Fruit fly (Drosophila melanogaster) whole organism, embryonic: ENCODE measurements around the gene Stat92E.

Source experiments
- Antp ChIP-seq: fragments of 200-800 bp; sonication (Bioruptor generic); optimal IDR thresholded peaks from 3 replicates; lab custom pipeline; 2016; ENCODE audit warnings: missing biosample characterization, missing genetic modification characterization
- Atf-2 ChIP-seq: fragments of 200-800 bp; sonication (Bioruptor generic); optimal IDR thresholded peaks from 2 replicates; lab custom pipeline; 2016; ENCODE audit warnings: missing biosample characterization, missing genetic modification characterization
- Bgb ChIP-seq: fragments of 200-800 bp; sonication (Bioruptor generic); IDR thresholded peaks from 2 replicates; pipeline ENCODE4 v1.3.6; 2022; ENCODE audit warnings: missing biosample characterization, missing genetic modification characterization; ENCODE audit not compliant: partially characterized antibody
- BtbVII ChIP-seq: fragments of 200-800 bp; sonication (Bioruptor generic); optimal IDR thresholded peaks from 3 replicates; lab custom pipeline; 2017; ENCODE audit warnings: missing biosample characterization, mild to moderate bottlenecking, missing genetic modification characterization
- C15 ChIP-seq: fragments of 200-800 bp; sonication (Bioruptor generic); IDR thresholded peaks from 3 replicates; pipeline ENCODE4 v1.3.6; 2022; ENCODE audit warnings: missing biosample characterization, missing genetic modification characterization
- CG10431 ChIP-seq: fragments of 200-800 bp; sonication (Bioruptor generic); optimal IDR thresholded peaks from 3 replicates; lab custom pipeline; 2018; ENCODE audit warnings: missing biosample characterization, mild to moderate bottlenecking, missing genetic modification characterization
- CG10462 ChIP-seq: fragments of 200-800 bp; sonication (Bioruptor generic); optimal IDR thresholded peaks from 2 replicates; lab custom pipeline; 2016; ENCODE audit warnings: missing biosample characterization, missing genetic modification characterization
- CG10543 ChIP-seq: fragments of 200-800 bp; sonication (Bioruptor generic); optimal IDR thresholded peaks from 3 replicates; lab custom pipeline; 2017; ENCODE audit warnings: missing biosample characterization, mild to moderate bottlenecking, missing genetic modification characterization, moderate library complexity
- CG11093 ChIP-seq: fragments of 200-800 bp; sonication (Bioruptor generic); IDR thresholded peaks from 3 replicates; pipeline ENCODE4 v1.3.6; 2022; ENCODE audit warnings: missing biosample characterization, missing genetic modification characterization
- CG11560 ChIP-seq: fragments of 200-800 bp; sonication (Bioruptor generic); IDR thresholded peaks from 3 replicates; pipeline ENCODE4 v1.3.6; 2022; ENCODE audit warnings: missing biosample characterization, missing genetic modification characterization
- CG12071 ChIP-seq: fragments of 200-800 bp; sonication (Bioruptor generic); optimal IDR thresholded peaks from 3 replicates; lab custom pipeline; 2018; ENCODE audit warnings: missing biosample characterization, mild to moderate bottlenecking, missing genetic modification characterization
- CG1602 ChIP-seq: fragments of 200-800 bp; sonication (Bioruptor generic); optimal IDR thresholded peaks from 3 replicates; lab custom pipeline; 2016; ENCODE audit warnings: missing biosample characterization, missing genetic modification characterization
- CG16815 ChIP-seq: fragments of 200-800 bp; sonication (Bioruptor generic); optimal IDR thresholded peaks from 3 replicates; lab custom pipeline; 2017; ENCODE audit warnings: missing biosample characterization, mild to moderate bottlenecking, missing genetic modification characterization
- CG16863 ChIP-seq: fragments of 200-800 bp; sonication (Bioruptor generic); optimal IDR thresholded peaks from 3 replicates; lab custom pipeline; 2016; ENCODE audit warnings: missing biosample characterization, missing genetic modification characterization
- CG18011 ChIP-seq: fragments of 200-800 bp; sonication (Bioruptor generic); optimal IDR thresholded peaks from 2 replicates; lab custom pipeline; 2017; ENCODE audit warnings: missing biosample characterization, missing genetic modification characterization, mild to moderate bottlenecking, moderate library complexity, missing genotype
- CG18619 ChIP-seq: fragments of 200-800 bp; sonication (Bioruptor generic); optimal IDR thresholded peaks from 3 replicates; lab custom pipeline; 2017; ENCODE audit warnings: missing biosample characterization, mild to moderate bottlenecking, missing genetic modification characterization
- CG2712 ChIP-seq: fragments of 200-800 bp; optimal IDR thresholded peaks from 3 replicates; lab custom pipeline; 2019; ENCODE audit warnings: missing biosample characterization, mild to moderate bottlenecking, missing genetic modification characterization, moderate library complexity
- CG3995 ChIP-seq: fragments of 200-800 bp; sonication (Bioruptor generic); optimal IDR thresholded peaks from 3 replicates; lab custom pipeline; 2016; ENCODE audit warnings: missing biosample characterization, missing genetic modification characterization
- CG4424 ChIP-seq: fragments of 200-800 bp; sonication (Bioruptor generic); optimal IDR thresholded peaks from 3 replicates; lab custom pipeline; 2016; ENCODE audit warnings: missing biosample characterization, missing genetic modification characterization
- CG8089 ChIP-seq: fragments of 200-800 bp; sonication (Bioruptor generic); optimal IDR thresholded peaks from 3 replicates; lab custom pipeline; 2016; ENCODE audit warnings: missing biosample characterization, missing genetic modification characterization
- CG9727 ChIP-seq: fragments of 200-800 bp; sonication (Bioruptor generic); optimal IDR thresholded peaks from 3 replicates; lab custom pipeline; 2017; ENCODE audit warnings: missing biosample characterization, mild to moderate bottlenecking, missing genetic modification characterization
- D ChIP-seq, 2 experiments: fragments of 200-800 bp in 1 of 2; fragments of >200 bp in 1 of 2; sonication (Bioruptor generic) in 1 of 2; optimal IDR thresholded peaks; 2 replicates in 1 of 2; 3 replicates in 1 of 2; lab custom pipeline; 2017; ENCODE audit warnings: mild to moderate bottlenecking in 1 of 2, missing biosample characterization in 1 of 2, missing genetic modification characterization in 1 of 2, missing genetic modification reagents in 1 of 2
- D19B ChIP-seq: fragments of 200-800 bp; sonication (Bioruptor generic); optimal IDR thresholded peaks from 2 replicates; lab custom pipeline; 2017; ENCODE audit warnings: missing biosample characterization, mild to moderate bottlenecking, missing genetic modification characterization
- Dek ChIP-seq: fragments of 200-800 bp; sonication (Bioruptor generic); optimal IDR thresholded peaks from 3 replicates; lab custom pipeline; 2019; ENCODE audit warnings: missing biosample characterization, mild to moderate bottlenecking, missing genetic modification characterization, moderate library complexity
- Dll ChIP-seq: fragments of 200-800 bp; sonication (Bioruptor generic); IDR thresholded peaks from 4 replicates; pipeline ENCODE4 v1.3.6; 2022; ENCODE audit warnings: missing biosample characterization, missing genetic modification characterization; ENCODE audit not compliant: partially characterized antibody
- Doc3 ChIP-seq: fragments of 200-800 bp; sonication (Bioruptor generic); IDR thresholded peaks from 3 replicates; pipeline ENCODE4 v1.3.6; 2022; ENCODE audit warnings: missing biosample characterization, missing genetic modification characterization; ENCODE audit not compliant: partially characterized antibody
- ERR ChIP-seq: fragments of 200-800 bp; sonication (Bioruptor generic); optimal IDR thresholded peaks from 2 replicates; lab custom pipeline; 2016; ENCODE audit warnings: missing biosample characterization, missing genetic modification characterization
- Eip74EF ChIP-seq, 2 experiments: fragments of 200-800 bp in 1 of 2; fragments of >200 bp in 1 of 2; sonication (Bioruptor generic) in 1 of 2; optimal IDR thresholded peaks; 2 replicates each; lab custom pipeline; 2017 to 2019; ENCODE audit warnings: missing biosample characterization in 2 of 2, missing genetic modification characterization in 2 of 2, mild to moderate bottlenecking in 1 of 2, moderate library complexity in 1 of 2
- Lim3 ChIP-seq: fragments of 200-800 bp; sonication (Bioruptor generic); IDR thresholded peaks from 2 replicates; pipeline ENCODE4 v1.3.6; 2022; ENCODE audit warnings: missing biosample characterization, missing genetic modification characterization
- Med ChIP-seq: fragments of 200-800 bp; sonication (Bioruptor generic); peaks from one replicate; lab custom pipeline; 2016; ENCODE audit warnings: missing biosample characterization, missing genetic modification characterization, mild to moderate bottlenecking, inconsistent platforms, moderate library complexity
- Optix ChIP-seq: fragments of 200-800 bp; sonication (Bioruptor generic); IDR thresholded peaks from 3 replicates; pipeline ENCODE4 v1.3.6; 2022; ENCODE audit warnings: missing biosample characterization, missing genetic modification characterization
- PHDP ChIP-seq: fragments of 200-800 bp; sonication (Bioruptor generic); optimal IDR thresholded peaks from 3 replicates; lab custom pipeline; 2018; ENCODE audit warnings: missing biosample characterization, mild to moderate bottlenecking, missing genetic modification characterization, moderate library complexity
- Side ChIP-seq: fragments of 200-800 bp; sonication (Bioruptor generic); optimal IDR thresholded peaks from 2 replicates; lab custom pipeline; 2016; ENCODE audit warnings: missing biosample characterization, missing genetic modification characterization
- TFAM ChIP-seq: fragments of 200-800 bp; sonication (Bioruptor generic); optimal IDR thresholded peaks from 2 replicates; lab custom pipeline; 2017; ENCODE audit warnings: missing biosample characterization, missing genetic modification characterization, inconsistent platforms
- abd-A ChIP-seq: fragments of 200-800 bp; sonication (Bioruptor generic); optimal IDR thresholded peaks from 3 replicates; lab custom pipeline; 2019; ENCODE audit warnings: missing biosample characterization, mild to moderate bottlenecking, missing genetic modification characterization, moderate library complexity
- ems ChIP-seq: fragments of 200-800 bp; sonication (Bioruptor generic); optimal IDR thresholded peaks from 3 replicates; lab custom pipeline; 2016; ENCODE audit warnings: missing biosample characterization, missing genetic modification characterization
- eve ChIP-seq, 2 experiments: fragments of >200 bp; optimal IDR thresholded peaks; 2 replicates each; lab custom pipeline; 2017; ENCODE audit warnings: missing biosample characterization in 2 of 2, missing genetic modification characterization in 2 of 2
- gt ChIP-seq: fragments of 200-800 bp; sonication (Bioruptor generic); IDR thresholded peaks from 2 replicates; pipeline ENCODE4 v1.3.6; 2022; ENCODE audit warnings: missing biosample characterization, missing genetic modification characterization
- hbn ChIP-seq: fragments of 200-800 bp; sonication (Bioruptor generic); IDR thresholded peaks from 2 replicates; pipeline ENCODE4 v1.3.6; 2022; ENCODE audit warnings: missing biosample characterization, missing genetic modification characterization; ENCODE audit not compliant: partially characterized antibody
- knrl ChIP-seq: fragments of 200-800 bp; sonication (Bioruptor generic); IDR thresholded peaks from 3 replicates; pipeline ENCODE4 v1.3.6; 2022; ENCODE audit warnings: missing biosample characterization, missing genetic modification characterization; ENCODE audit not compliant: partially characterized antibody
- p53 ChIP-seq: fragments of 200-800 bp; sonication (Bioruptor generic); optimal IDR thresholded peaks from 2 replicates; lab custom pipeline; 2016; ENCODE audit warnings: missing biosample characterization, missing genetic modification characterization
- pan ChIP-seq, 4 experiments: fragments of >200 bp in 3 of 4; fragments of 200-800 bp in 1 of 4; sonication (Bioruptor generic) in 1 of 4; optimal IDR thresholded peaks in 3 of 4; IDR thresholded peaks in 1 of 4; 2 replicates each; pipeline versions ENCODE4 v1.3.6 to Lab custom; 2017 to 2022; ENCODE audit warnings: missing biosample characterization in 2 of 4, missing genetic modification characterization in 2 of 4, mixed read lengths in 1 of 4
- pho ChIP-seq: fragments of 200-800 bp; sonication (Bioruptor generic); optimal IDR thresholded peaks from 2 replicates; lab custom pipeline; 2016; ENCODE audit warnings: missing biosample characterization, missing genetic modification characterization
- phol ChIP-seq: fragments of 200-800 bp; sonication (Bioruptor generic); optimal IDR thresholded peaks from 3 replicates; lab custom pipeline; 2018; ENCODE audit warnings: missing biosample characterization, mild to moderate bottlenecking, missing genetic modification characterization, moderate library complexity
- rib ChIP-seq: fragments of 200-800 bp; sonication (Bioruptor generic); IDR thresholded peaks from 2 replicates; pipeline ENCODE4 v1.3.6; 2022; ENCODE audit warnings: missing biosample characterization, missing genetic modification characterization
- row ChIP-seq: fragments of 200-800 bp; sonication (Bioruptor generic); IDR thresholded peaks from 3 replicates; pipeline ENCODE4 v1.3.6; 2022; ENCODE audit warnings: missing biosample characterization, missing genetic modification characterization
- trem ChIP-seq: fragments of 200-800 bp; optimal IDR thresholded peaks from 3 replicates; lab custom pipeline; 2019; ENCODE audit warnings: missing biosample characterization, mild to moderate bottlenecking, missing genetic modification characterization, moderate library complexity
- vvl ChIP-seq: fragments of 200-800 bp; sonication (Bioruptor generic); IDR thresholded peaks from 2 replicates; pipeline ENCODE4 v1.3.6; 2022; ENCODE audit warnings: missing biosample characterization, missing genetic modification characterization

Stat92E gene

DNA sequence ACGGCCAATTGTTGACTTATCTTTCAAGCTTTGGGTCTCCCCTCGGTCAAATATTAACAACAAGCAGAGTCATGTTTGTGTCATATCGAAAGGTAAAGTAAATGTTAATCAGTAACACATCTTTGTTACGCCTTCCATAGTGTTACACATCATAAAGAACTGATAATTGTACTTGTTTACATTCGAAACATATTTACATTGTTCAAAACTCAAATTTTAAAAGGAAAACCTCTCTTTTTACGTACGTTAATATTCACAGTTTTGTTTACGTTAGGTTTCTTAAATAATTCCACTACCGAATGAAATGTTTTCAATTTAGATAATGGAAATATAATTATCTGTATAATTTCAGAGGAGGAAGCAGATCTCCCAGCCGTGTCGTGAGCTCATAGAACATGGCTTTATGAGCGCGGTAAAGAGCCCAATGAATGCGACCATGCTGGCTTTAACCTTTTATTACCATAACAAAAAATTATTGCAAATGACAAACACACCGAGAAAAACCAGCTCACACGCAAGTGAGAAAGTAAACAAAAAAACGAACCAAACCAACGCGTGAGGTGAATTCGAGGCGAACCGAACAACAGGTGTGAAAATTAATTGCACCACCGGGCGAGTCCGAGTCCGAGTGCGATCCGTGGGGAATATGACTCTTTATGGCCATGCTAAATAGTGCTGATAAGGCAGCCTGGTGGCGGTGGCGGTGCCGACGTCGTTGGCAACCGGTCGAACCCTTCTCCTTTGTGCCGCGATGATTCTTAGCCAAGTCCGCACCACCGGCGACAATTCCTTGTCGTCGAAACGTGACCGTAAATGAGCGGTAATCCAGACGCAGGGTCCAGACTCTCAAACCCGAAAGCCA lies 9.6 kb downstream of the Stat92E start (continued):
- TF ChIP-seq phol (tag; lab: Kevin White, UChicago) (no peak), Antp (GFP tag; lab: Kevin White, UChicago) (no peak), CG8089 (GFP tag; lab: Kevin White, UChicago) (no peak), CG10431 (GFP tag; lab: Kevin White, UChicago) (peak; percentile 3), CG18619 (GFP tag; lab: Kevin White, UChicago) (peak; percentile 33), Doc3 (GFP tag; lab: Robert Waterston, UW) (no peak), eve (GFP tag; optimal IDR thresholded peaks at IDR 0.05; lab: Kevin White, UChicago) (peak in 1 of 2 experiments; percentile 75), C15 (GFP tag; lab: Robert Waterston, UW) (no peak), pan (optimal IDR thresholded peaks at IDR 0.05; lab: Kevin White, UChicago) (no peak), pan (GFP tag; optimal IDR thresholded peaks at IDR 0.05 in 1 of 2, IDR thresholded peaks at IDR 0.05 in 1 of 2) (no peak), CG10543 (peak; percentile 9), Eip74EF (GFP tag; optimal IDR thresholded peaks at IDR 0.05; lab: Kevin White, UChicago) (peak in 1 of 2 experiments; percentile 19), CG18011 (GFP tag; lab: Kevin White, UChicago) (no peak), Lim3 (GFP tag; lab: Robert Waterston, UW) (no peak), Dll (0 out of 4 replicates have a peak, but pooled peaks have one; percentile 11), CG11560 (tag; lab: Robert Waterston, UW) (no peak), row (0 out of 3 replicates have a peak, but pooled peaks have one; percentile 24), CG11093 (GFP tag; lab: Robert Waterston, UW) (no peak), Side (no peak), ems (GFP tag; lab: Kevin White, UChicago) (no peak), CG1602 (GFP tag; lab: Kevin White, UChicago) (peak; percentile 42), CG10462 (no peak), hbn (no peak), vvl (GFP tag; lab: Robert Waterston, UW) (no peak), D19B (GFP tag; lab: Kevin White, UChicago) (no peak), Med (GFP tag; lab: Kevin White, UChicago) (peak; percentile 34), trem (tag; lab: Kevin White, UChicago) (no peak), CG9727 (GFP tag; lab: Kevin White, UChicago) (peak; percentile 73), CG12071 (GFP tag; lab: Kevin White, UChicago) (no peak), abd-A (tag; lab: Kevin White, UChicago) (no peak), Atf-2 (GFP tag; lab: Kevin White, UChicago) (peak; percentile 20), Optix (GFP tag; lab: Robert Waterston, UW) (no peak), Bgb (GFP tag; lab: Robert Waterston, UW) (no peak), CG16815 (GFP tag; lab: Kevin White, UChicago) (no peak), pho (no peak), PHDP (tag; lab: Kevin White, UChicago) (no peak), Dek (tag; lab: Kevin White, UChicago) (peak; percentile 15), D (optimal IDR thresholded peaks at IDR 0.05; lab: Kevin White, UChicago) (no peak), D (GFP tag; optimal IDR thresholded peaks at IDR 0.05; lab: Kevin White, UChicago) (peak; percentile 58), BtbVII (GFP tag; lab: Kevin White, UChicago) (no peak), ERR (GFP tag; lab: Kevin White, UChicago) (no peak), gt (GFP tag; lab: Robert Waterston, UW) (no peak), rib (GFP tag; lab: Robert Waterston, UW) (no peak), CG16863 (no peak), knrl (GFP tag; lab: Robert Waterston, UW) (no peak), CG3995 (GFP tag; lab: Kevin White, UChicago) (no peak), CG4424 (GFP tag; lab: Kevin White, UChicago) (peak; percentile 14), TFAM (GFP tag; lab: Kevin White, UChicago) (no peak), p53 (GFP tag; lab: Kevin White, UChicago) (no peak), CG2712 (tag; lab: Kevin White, UChicago) (peak; percentile 67)
